Worm (Caenorhabditis elegans): Measurements from ENCODE around the gene hil-2.

DNA sequence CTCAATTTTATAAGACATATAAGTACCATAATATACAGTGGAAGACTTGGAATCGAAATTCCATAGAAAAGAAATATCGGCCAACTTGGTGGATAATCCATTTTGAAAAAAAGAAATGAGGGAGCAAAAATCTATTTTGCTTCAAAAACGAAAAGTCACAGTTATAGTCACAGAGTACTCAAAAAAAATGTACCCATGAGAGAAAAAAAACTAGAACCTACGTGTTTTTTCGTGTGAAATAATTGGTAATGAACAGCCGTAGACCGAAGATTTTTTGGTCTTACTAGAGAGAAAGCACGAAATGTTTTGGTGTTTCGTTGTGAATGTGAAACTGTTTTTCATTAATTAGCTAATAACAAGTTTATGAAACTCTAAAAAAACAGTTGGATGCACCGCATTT, 24.7 kb upstream of the hil-2 start, which contains the start of gene srv-30:
- no peak for TF ChIP-seq him-1 (tag; optimal IDR thresholded peaks at IDR 0.05)
- TF ChIP-seq F23B12.7 (tag; optimal IDR thresholded peaks at IDR 0.05; ENCODE audit: insufficient read depth), result no peak
